Worm (Caenorhabditis elegans): ENCODE measurements around the gene sup-1.

Gene sup-1

ce11 chrIII:11701863-11702262 lies 35.6 kb downstream of the sup-1 start:
- peak; percentile 58 for TF ChIP-seq dpff-1 (tag; optimal IDR thresholded peaks at IDR 0.05)
- 0 out of 2 replicates have a peak, but pooled peaks have one; percentile 9 for TF ChIP-seq D2030.7 (GFP tag; IDR thresholded peaks at IDR 0.05)
- no peak for TF ChIP-seq rec-8 (tag; optimal IDR thresholded peaks at IDR 0.05)
- peak; percentile 98 for TF ChIP-seq egrh-3 (GFP tag; IDR thresholded peaks at IDR 0.05)
- TF ChIP-seq zfh-2 (GFP tag; conservative IDR thresholded peaks at IDR 0.05) = peak; percentile 96
- no peak for TF ChIP-seq akir-1 (GFP tag; optimal IDR thresholded peaks at IDR 0.05)
- TF ChIP-seq dox-1 (GFP tag; IDR thresholded peaks at IDR 0.05) = peak; percentile 33; the same call in 1 of the 2 replicates

DNA sequence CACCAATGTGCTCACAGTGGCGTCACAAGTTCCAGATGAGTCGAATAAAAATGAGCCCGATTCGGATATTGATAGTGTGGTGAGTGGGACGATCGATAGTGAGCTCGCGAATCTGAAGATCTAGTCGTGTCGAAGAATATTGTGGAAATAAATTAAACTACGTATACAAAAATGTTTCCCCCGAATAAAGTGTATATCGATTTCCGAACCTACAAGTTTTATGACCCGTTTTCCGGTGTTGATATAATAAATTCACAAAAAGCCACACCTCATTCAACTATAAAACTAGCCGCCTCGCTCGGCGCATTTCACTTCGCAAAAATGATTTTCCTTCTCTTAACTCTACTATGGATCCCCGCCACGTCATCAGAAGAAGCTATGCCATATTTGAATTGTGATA lies 37.5 kb downstream of the sup-1 start, which contains the start of gene pqn-84:
Gene pqn-84 (plus strand): TSS at position 301 of the 400 bp plus-strand sequence.
- TF ChIP-seq F23B12.7 (tag; optimal IDR thresholded peaks at IDR 0.05; ENCODE audit: insufficient read depth) (no peak), F57A8.1 (GFP tag; optimal IDR thresholded peaks at IDR 0.05) (no peak), snpc-1.1 (tag; optimal IDR thresholded peaks at IDR 0.05; ENCODE audit: insufficient read depth) (no peak), Y95B8A.8 (GFP tag; IDR thresholded peaks at IDR 0.05) (no peak), sdz-38 (tag; optimal IDR thresholded peaks at IDR 0.05) (no peak)

- TF ChIP-seq cebp-2 (GFP tag; IDR thresholded peaks at IDR 0.05) = no peak
- no peak for TF ChIP-seq lin-40 (tag; optimal IDR thresholded peaks at IDR 0.05)
- no peak for TF ChIP-seq let-526 (GFP tag; IDR thresholded peaks at IDR 0.05)
- TF ChIP-seq Y53G8AR.9 (GFP tag; conservative IDR thresholded peaks at IDR 0.05) = no peak
- TF ChIP-seq aptf-3 (GFP tag; IDR thresholded peaks at IDR 0.05) = no peak
Measured at ce11 chrIII:11698569-11698968, 38.9 kb downstream of the sup-1 start, which contains the start of gene Y41C4A.7. Gene Y41C4A.7, plus strand, starts transcription at chrIII:11698869.

DNA sequence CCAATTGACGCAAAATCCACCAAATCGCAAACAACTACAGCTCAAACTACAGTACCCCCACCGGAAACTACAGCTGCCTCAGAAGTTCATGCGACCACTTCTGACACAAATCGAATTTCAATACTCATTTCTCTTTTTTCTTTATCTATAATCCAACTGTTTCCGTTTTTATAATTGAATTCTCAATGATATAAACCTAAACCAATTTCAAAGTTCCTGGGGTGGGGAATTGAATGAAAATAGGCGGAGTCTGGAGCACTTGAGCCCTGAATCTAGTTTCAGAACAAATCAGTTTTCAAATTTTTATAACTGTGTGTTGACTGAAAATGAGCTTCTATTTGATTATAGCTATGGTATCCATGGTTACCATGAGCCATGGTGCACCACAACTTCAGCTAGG lies 41.2 kb downstream of the sup-1 start, which contains the start of gene Y41C4A.6:
Gene Y41C4A.6 (plus strand): TSS at position 301 of the 400 bp plus-strand sequence.
- TF ChIP-seq mel-28 (tag; optimal IDR thresholded peaks at IDR 0.05; ENCODE audit: borderline replicate concordance) (no peak), K12H6.12 (tag; optimal IDR thresholded peaks at IDR 0.05) (no peak), tbp1 (GFP tag; optimal IDR thresholded peaks at IDR 0.05) (no peak), ztf-26 (tag; optimal IDR thresholded peaks at IDR 0.05) (no peak), F57C9.4 (tag; optimal IDR thresholded peaks at IDR 0.05) (no peak), ceh-91 (GFP tag; IDR thresholded peaks at IDR 0.05) (no peak), ceh-100 (GFP tag; IDR thresholded peaks at IDR 0.05) (no peak), lsl-1 (GFP tag; optimal IDR thresholded peaks at IDR 0.05) (no peak), cebp-2 (GFP tag; IDR thresholded peaks at IDR 0.05) (no peak), C17E4.6 (GFP tag; IDR thresholded peaks at IDR 0.05) (no peak), T07F8.4 (tag; optimal IDR thresholded peaks at IDR 0.05) (no peak), hmg-1.2 (GFP tag; IDR thresholded peaks at IDR 0.05) (no peak), T26A5.8 (tag; optimal IDR thresholded peaks at IDR 0.05) (no peak)

DNA sequence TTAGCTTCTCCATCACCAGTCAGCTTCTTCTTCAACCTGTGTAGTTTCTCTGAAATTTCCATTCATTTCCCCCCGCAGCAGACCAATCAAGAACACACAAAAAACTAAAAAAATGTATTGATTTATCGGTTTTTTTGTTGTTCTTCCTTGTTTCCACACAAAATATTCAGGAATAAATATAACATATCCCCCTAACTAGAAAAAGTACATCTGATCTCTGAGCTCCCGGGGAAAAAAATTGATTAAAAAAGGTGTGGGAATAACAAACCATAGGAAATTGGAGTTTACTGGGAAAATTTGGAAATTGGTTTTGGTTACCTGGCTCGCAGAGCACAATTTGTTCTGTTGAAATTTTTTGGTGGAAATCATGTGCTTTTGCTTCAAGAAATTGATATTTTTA lies 42.5 kb downstream of the sup-1 start, which contains the start of gene Y41C4A.22:
Gene Y41C4A.22 (plus strand): TSS at position 301 of the 400 bp plus-strand sequence.
- TF ChIP-seq snpc-3.4 (tag; optimal IDR thresholded peaks at IDR 0.05) = no peak
- 0 out of 2 replicates have a peak, but pooled peaks have one; percentile 18 for TF ChIP-seq attf-6 (GFP tag; IDR thresholded peaks at IDR 0.05)

Data from whole organism, young adult.